Fruit fly (Drosophila melanogaster): ENCODE measurements around the gene Crg-1.

Gene Crg-1

dm6 chrX:3831761-3832160 lies 38.7 kb downstream of the Crg-1 start (continued):
- TF ChIP-seq CG6854 (GFP tag; optimal IDR thresholded peaks at IDR 0.05) (no peak), CG34406 (GFP tag; optimal IDR thresholded peaks at IDR 0.05) (no peak), Met (GFP tag; optimal IDR thresholded peaks at IDR 0.05) (peak; percentile 38), Eip93F (GFP tag; optimal IDR thresholded peaks at IDR 0.05) (no peak), vri (GFP tag; optimal IDR thresholded peaks at IDR 0.05) (peak; percentile 3), topi (GFP tag; optimal IDR thresholded peaks at IDR 0.05) (peak; percentile 42), Sox14 (GFP tag; optimal IDR thresholded peaks at IDR 0.05) (peak; percentile 24), Hr4 (GFP tag; optimal IDR thresholded peaks at IDR 0.05) (peak; percentile 15), CG9139 (GFP tag; optimal IDR thresholded peaks at IDR 0.05) (no peak), ss (GFP tag; optimal IDR thresholded peaks at IDR 0.05) (no peak), cyc (GFP tag; optimal IDR thresholded peaks at IDR 0.05) (peak; percentile 18), CG11294 (GFP tag; IDR thresholded peaks at IDR 0.05) (no peak), fkh (GFP tag; optimal IDR thresholded peaks at IDR 0.05) (no peak), CG6163 (GFP tag; IDR thresholded peaks at IDR 0.05) (0 out of 3 replicates have a peak, but pooled peaks have one; percentile 24), Blimp-1 (GFP tag; optimal IDR thresholded peaks at IDR 0.05) (no peak), Lpt (GFP tag; optimal IDR thresholded peaks at IDR 0.05) (peak; percentile 31), CG4318 (GFP tag; optimal IDR thresholded peaks at IDR 0.05) (no peak), dsx (GFP tag; optimal IDR thresholded peaks at IDR 0.05; ENCODE audit: poor library complexity, severe bottlenecking) (no peak), Eip78C (GFP tag) (peak; percentile 81), CG1621 (tag; optimal IDR thresholded peaks at IDR 0.05) (no peak), CG11902 (GFP tag; optimal IDR thresholded peaks at IDR 0.05) (no peak), svp (GFP tag) (peak; percentile 75)

- TF ChIP-seq fkh (GFP tag; optimal IDR thresholded peaks at IDR 0.05) (peak; percentile 61), CG10631 (GFP tag; optimal IDR thresholded peaks at IDR 0.05) (no peak)
Measured at dm6 chrX:3832226-3832625, 39.2 kb downstream of the Crg-1 start.

dm6 chrX:3833109-3833657 lies 40.2 kb downstream of the Crg-1 start:
- TF ChIP-seq Eip78C (GFP tag) (no peak), lz (GFP tag; optimal IDR thresholded peaks at IDR 0.05) (no peak), Lpt (GFP tag; optimal IDR thresholded peaks at IDR 0.05) (peak; percentile 24), CG6808 (GFP tag; optimal IDR thresholded peaks at IDR 0.05) (peak; percentile 32), ss (GFP tag; optimal IDR thresholded peaks at IDR 0.05) (peak; percentile 8 to 27), CG6854 (GFP tag; optimal IDR thresholded peaks at IDR 0.05) (peak; percentile 93), Hr4 (GFP tag; optimal IDR thresholded peaks at IDR 0.05) (no peak), Gug (GFP tag; IDR thresholded peaks at IDR 0.05) (0 out of 2 replicates have a peak, but pooled peaks have one; percentile 8)

DNA sequence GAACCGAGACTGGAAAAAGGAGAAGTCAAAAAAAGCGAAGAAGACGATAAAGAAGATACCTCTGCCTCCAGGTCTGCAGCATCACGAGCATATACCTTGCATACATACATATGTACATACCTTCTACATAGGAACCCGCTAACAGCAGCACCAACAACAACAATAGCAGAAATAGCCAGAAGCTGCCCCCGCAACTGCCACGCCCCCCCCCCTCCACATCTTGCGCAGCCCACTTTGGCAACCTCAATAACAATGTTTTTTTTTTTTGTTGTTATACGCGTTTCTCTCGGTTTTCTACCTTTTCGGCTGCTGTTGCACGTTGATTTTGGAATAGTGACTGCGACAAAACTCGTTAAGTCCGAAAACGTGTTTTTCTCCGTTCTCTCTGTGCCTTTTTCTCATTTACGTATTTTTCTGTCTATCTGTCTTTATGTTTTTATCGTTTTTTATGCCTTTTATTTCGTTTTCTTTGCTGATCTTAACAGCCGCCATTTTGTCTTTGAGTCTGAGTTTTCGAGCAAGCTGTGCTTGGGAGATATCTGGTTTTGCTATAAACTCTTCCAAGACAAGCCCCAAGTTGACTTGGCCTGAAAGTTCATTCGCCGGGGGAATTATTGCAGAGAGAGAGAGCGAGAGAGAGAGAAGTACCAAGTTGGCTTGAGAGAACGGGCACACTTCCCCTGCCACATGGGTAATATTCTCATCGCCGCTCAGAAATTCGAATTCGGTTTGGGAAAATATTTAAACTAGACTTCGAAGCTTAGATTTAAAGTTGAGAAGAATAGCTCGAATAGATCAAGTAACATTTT lies 42.1 kb downstream of the Crg-1 start:
- TF ChIP-seq CG1621 (tag; optimal IDR thresholded peaks at IDR 0.05) (peak; percentile 56), CG4318 (GFP tag; optimal IDR thresholded peaks at IDR 0.05) (no peak), eg (GFP tag; IDR thresholded peaks at IDR 0.05) (peak; percentile 68; the same call in 1 of the 3 replicates), CG11294 (GFP tag; IDR thresholded peaks at IDR 0.05) (no peak), CG8119 (GFP tag; IDR thresholded peaks at IDR 0.05) (peak; percentile 59; the same call in 2 of the 3 replicates), CG8319 (GFP tag; optimal IDR thresholded peaks at IDR 0.05) (no peak), CG31627 (GFP tag; optimal IDR thresholded peaks at IDR 0.05) (no peak), Hr4 (GFP tag; optimal IDR thresholded peaks at IDR 0.05) (no peak), spab (GFP tag; optimal IDR thresholded peaks at IDR 0.05) (peak; percentile 30), CG6163 (GFP tag; IDR thresholded peaks at IDR 0.05) (peak; percentile 72), CG6792 (GFP tag; optimal IDR thresholded peaks at IDR 0.05) (no peak), Lpt (GFP tag; optimal IDR thresholded peaks at IDR 0.05) (peak; percentile 11), Hr39 (GFP tag; optimal IDR thresholded peaks at IDR 0.05) (no peak), ss (GFP tag; optimal IDR thresholded peaks at IDR 0.05) (peak; percentile 62 to 76), net (GFP tag; optimal IDR thresholded peaks at IDR 0.05) (peak; percentile 16), achi (GFP tag; optimal IDR thresholded peaks at IDR 0.05) (no peak), CG7368 (GFP tag; optimal IDR thresholded peaks at IDR 0.05) (no peak), dsx (GFP tag; optimal IDR thresholded peaks at IDR 0.05; ENCODE audit: poor library complexity, severe bottlenecking) (peak; percentile 52), CG9139 (GFP tag; optimal IDR thresholded peaks at IDR 0.05) (peak; percentile 53), CG15336 (GFP tag; IDR thresholded peaks at IDR 0.05) (peak; percentile 68; the same call in 1 of the 2 replicates), CG10669 (GFP tag; optimal IDR thresholded peaks at IDR 0.05) (peak; percentile 53), CG6808 (GFP tag; optimal IDR thresholded peaks at IDR 0.05) (peak; percentile 66), Eip78C (GFP tag) (peak; percentile 70), CG34406 (GFP tag; optimal IDR thresholded peaks at IDR 0.05) (peak; percentile 6), CG3919 (GFP tag; optimal IDR thresholded peaks at IDR 0.05) (no peak), CG6276 (GFP tag; optimal IDR thresholded peaks at IDR 0.05) (peak; percentile 53), CG16779 (tag; optimal IDR thresholded peaks at IDR 0.05) (peak; percentile 12), Met (GFP tag; optimal IDR thresholded peaks at IDR 0.05) (no peak), vri (GFP tag; optimal IDR thresholded peaks at IDR 0.05) (no peak)
